Worm (Caenorhabditis elegans) whole organism, L4 larva: Measurements from ENCODE around the gene dgn-2.
A peak's percentile ranks its signal among the peaks of the same experiment; 100 is the strongest.
"Not testable (repeated sequence)": the region's sequence is repeated elsewhere in the genome, so short reads cannot be mapped to it uniquely, and the experiment has no call there.

ENCODE experiments used
- D1046.2 ChIP-seq: fragments of 200-800 bp; sonication (Bioruptor generic); IDR thresholded peaks from 2 replicates; pipeline ENCODE4 v1.3.6; 2022; ENCODE audit warnings: missing genetic modification characterization, missing compliant biosample characterization
- F10B5.3 ChIP-seq: sonication (generic microtip); optimal IDR thresholded peaks from 2 replicates; lab custom pipeline; 2016; ENCODE audit warnings: mild to moderate bottlenecking, missing genetic modification characterization, missing compliant biosample characterization
- F44E2.7 ChIP-seq: fragments of 200-800 bp; sonication (Bioruptor generic); IDR thresholded peaks from 2 replicates; pipeline ENCODE4 v2.1.2; 2022; ENCODE audit warnings: missing genetic modification characterization, missing compliant biosample characterization
- T26A8.4 ChIP-seq: fragments of 200-800 bp; sonication (Bioruptor generic); IDR thresholded peaks from 2 replicates; pipeline ENCODE4 v1.3.6; 2022; ENCODE audit warnings: missing genetic modification characterization, missing compliant biosample characterization
- Y105C5A.15 ChIP-seq: fragments of 200-800 bp; sonication (Bioruptor generic); IDR thresholded peaks from 2 replicates; pipeline ENCODE4 v1.3.6; 2022; ENCODE audit warnings: missing genetic modification characterization, missing compliant biosample characterization
- Y48G9A.11 ChIP-seq: fragments of 200-800 bp; sonication (Bioruptor generic); IDR thresholded peaks from 2 replicates; pipeline ENCODE4 v1.3.6; 2022; ENCODE audit warnings: missing genetic modification reagents, missing genetic modification characterization, missing compliant biosample characterization
- Y75B8A.6 ChIP-seq: fragments of 200-800 bp; sonication (Bioruptor generic); IDR thresholded peaks from 2 replicates; pipeline ENCODE4 v1.3.6; 2022; ENCODE audit warnings: missing genetic modification reagents, missing genetic modification characterization, missing compliant biosample characterization
- ZK337.2 ChIP-seq: fragments of 200-800 bp; sonication (Bioruptor generic); IDR thresholded peaks from 2 replicates; pipeline ENCODE4 v1.3.6; 2022; ENCODE audit warnings: missing genetic modification reagents, missing genetic modification characterization, missing compliant biosample characterization
- ceh-20 ChIP-seq: fragments of 200-800 bp; sonication (Bioruptor generic); IDR thresholded peaks from 2 replicates; pipeline ENCODE4 v1.3.6; 2022; ENCODE audit warnings: missing genetic modification reagents, missing genetic modification characterization, missing compliant biosample characterization
- ceh-44 ChIP-seq: fragments of 200-800 bp; sonication (Bioruptor generic); IDR thresholded peaks from 2 replicates; pipeline ENCODE4 v1.3.6; 2022; ENCODE audit warnings: missing genetic modification reagents, missing genetic modification characterization, missing compliant biosample characterization
- ceh-62 ChIP-seq: sonication (generic microtip); optimal IDR thresholded peaks from 2 replicates; lab custom pipeline; 2017; ENCODE audit warnings: missing biosample characterization, missing genetic modification characterization
- cey-2 ChIP-seq: sonication (generic microtip); optimal IDR thresholded peaks from 3 replicates; lab custom pipeline; 2017; ENCODE audit warnings: missing genetic modification characterization, mild to moderate bottlenecking, missing compliant biosample characterization, antibody characterized with exemption, borderline replicate concordance; ENCODE audit not compliant: insufficient read depth
- ctbp-1 ChIP-seq: fragments of 200-800 bp; sonication (Bioruptor generic); IDR thresholded peaks from 2 replicates; pipeline ENCODE4 v1.3.6; 2022; ENCODE audit warnings: missing genetic modification reagents, missing genetic modification characterization, missing compliant biosample characterization
- daf-8 ChIP-seq: fragments of 200-800 bp; sonication (Bioruptor generic); IDR thresholded peaks from 2 replicates; pipeline ENCODE4 v1.3.6; 2022; ENCODE audit warnings: missing genetic modification characterization, missing compliant biosample characterization
- dmd-6 ChIP-seq: fragments of 200-800 bp; sonication (Bioruptor generic); IDR thresholded peaks from 2 replicates; pipeline ENCODE4 v1.3.6; 2022; ENCODE audit warnings: missing genetic modification reagents, missing genetic modification characterization, missing compliant biosample characterization
- dmd-8 ChIP-seq: fragments of 200-800 bp; sonication (Bioruptor generic); IDR thresholded peaks from 2 replicates; pipeline ENCODE4 v1.3.6; 2022; ENCODE audit warnings: missing genetic modification characterization, missing compliant biosample characterization
- dmd-9 ChIP-seq: fragments of 200-800 bp; sonication (Bioruptor generic); IDR thresholded peaks from 2 replicates; pipeline ENCODE4 v1.3.6; 2022; ENCODE audit warnings: missing genetic modification reagents, missing genetic modification characterization, missing compliant biosample characterization
- duxl-1 ChIP-seq: sonication (generic microtip); optimal IDR thresholded peaks from 2 replicates; lab custom pipeline; 2016; ENCODE audit warnings: mild to moderate bottlenecking, missing genetic modification characterization, moderate library complexity, missing compliant biosample characterization; ENCODE audit not compliant: poor library complexity
- egl-43 ChIP-seq: fragments of 200-800 bp; sonication (Bioruptor generic); IDR thresholded peaks from 2 replicates; pipeline ENCODE4 v1.3.6; 2022; ENCODE audit warnings: missing genetic modification reagents, missing genetic modification characterization, missing compliant biosample characterization
- hlh-11 ChIP-seq: fragments of 200-800 bp; sonication (Bioruptor generic); optimal IDR thresholded peaks from 2 replicates; lab custom pipeline; 2018; ENCODE audit warnings: mild to moderate bottlenecking, missing genetic modification characterization, missing compliant biosample characterization
- jun-1 ChIP-seq: fragments of 150-350 bp; optimal IDR thresholded peaks from 2 replicates; lab custom pipeline; 2014; ENCODE audit warnings: missing biosample characterization, missing genetic modification reagents, missing genetic modification characterization
- lim-7 ChIP-seq: fragments of 200-800 bp; sonication (Bioruptor generic); IDR thresholded peaks from 2 replicates; pipeline ENCODE4 v1.3.6; 2022; ENCODE audit warnings: missing genetic modification characterization, missing compliant biosample characterization
- lin-15B ChIP-seq: fragments of 150-350 bp; sonication (generic microtip); optimal IDR thresholded peaks from 3 replicates; lab custom pipeline; 2014; ENCODE audit warnings: missing biosample characterization, missing genetic modification characterization
- lin-38 ChIP-seq: fragments of 200-800 bp; sonication (Bioruptor generic); IDR thresholded peaks from 2 replicates; pipeline ENCODE4 v1.3.6; 2022; ENCODE audit warnings: missing genetic modification reagents, missing genetic modification characterization, missing compliant biosample characterization
- lin-39 ChIP-seq: fragments of 150-350 bp; optimal IDR thresholded peaks from 2 replicates; lab custom pipeline; 2014; ENCODE audit warnings: missing biosample characterization, missing genetic modification reagents, missing genetic modification characterization
- lir-3 ChIP-seq: sonication (generic microtip); optimal IDR thresholded peaks from 2 replicates; lab custom pipeline; 2016; ENCODE audit warnings: mild to moderate bottlenecking, missing genetic modification characterization, missing compliant biosample characterization
- madf-5 ChIP-seq, 2 experiments: fragments of 200-800 bp; sonication (Bioruptor generic); IDR thresholded peaks; 2 replicates each; pipeline ENCODE4 v1.3.6; 2022; ENCODE audit warnings: missing compliant biosample characterization in 2 of 2, missing genetic modification characterization in 2 of 2
- madf-9 ChIP-seq: fragments of 200-800 bp; sonication (Bioruptor generic); conservative IDR thresholded peaks from 2 replicates; pipeline ENCODE4 v1.3.6; 2022; ENCODE audit warnings: missing genetic modification reagents, missing genetic modification characterization, missing compliant biosample characterization
- mdt-29 ChIP-seq: fragments of 200-800 bp; sonication (Bioruptor generic); IDR thresholded peaks from 2 replicates; pipeline ENCODE4 v1.3.6; 2022; ENCODE audit warnings: missing genetic modification reagents, missing genetic modification characterization, missing compliant biosample characterization
- nhr-111 ChIP-seq: fragments of 200-800 bp; sonication (Bioruptor generic); optimal IDR thresholded peaks from 2 replicates; lab custom pipeline; 2018; ENCODE audit warnings: mild to moderate bottlenecking, missing genetic modification characterization, missing compliant biosample characterization
- nhr-41 ChIP-seq: fragments of 200-800 bp; sonication (Bioruptor generic); IDR thresholded peaks from 2 replicates; pipeline ENCODE4 v1.3.6; 2022; ENCODE audit warnings: missing genetic modification reagents, missing genetic modification characterization, missing compliant biosample characterization
- nhr-48 ChIP-seq: sonication (generic microtip); optimal IDR thresholded peaks from 2 replicates; lab custom pipeline; 2016; ENCODE audit warnings: mild to moderate bottlenecking, missing genetic modification characterization, missing compliant biosample characterization
- pha-4 ChIP-seq, 2 experiments: fragments of 150-350 bp in 1 of 2; fragments of 200-800 bp in 1 of 2; sonication (Bioruptor generic) in 1 of 2; IDR thresholded peaks in 1 of 2; optimal IDR thresholded peaks in 1 of 2; 2 replicates each; pipeline versions ENCODE4 v1.3.6 to Lab custom; 2014 to 2022; ENCODE audit warnings: missing genetic modification characterization in 2 of 2, missing genetic modification reagents in 2 of 2, missing biosample characterization in 1 of 2, missing compliant biosample characterization in 1 of 2
- php-3 ChIP-seq: fragments of 200-800 bp; sonication (Bioruptor generic); IDR thresholded peaks from 2 replicates; pipeline ENCODE4 v1.3.6; 2022; ENCODE audit warnings: missing genetic modification reagents, missing genetic modification characterization, missing compliant biosample characterization
- saeg-2 ChIP-seq: fragments of 200-800 bp; sonication (Bioruptor generic); IDR thresholded peaks from 2 replicates; pipeline ENCODE4 v1.3.6; 2022; ENCODE audit warnings: missing genetic modification reagents, missing genetic modification characterization, missing compliant biosample characterization
- sdz-12 ChIP-seq: fragments of 200-800 bp; sonication (Bioruptor generic); optimal IDR thresholded peaks from 2 replicates; lab custom pipeline; 2018; ENCODE audit warnings: mild to moderate bottlenecking, missing genetic modification characterization, missing compliant biosample characterization
- set-16 ChIP-seq: fragments of 200-800 bp; sonication (Bioruptor generic); IDR thresholded peaks from 2 replicates; pipeline ENCODE4 v1.3.6; 2022; ENCODE audit warnings: missing genetic modification reagents, missing genetic modification characterization, missing compliant biosample characterization
- snpc-1.2 ChIP-seq: fragments of 200-800 bp; sonication (Bioruptor generic); IDR thresholded peaks from 2 replicates; pipeline ENCODE4 v1.3.6; 2022; ENCODE audit warnings: missing genetic modification reagents, missing genetic modification characterization, missing compliant biosample characterization
- spr-3 ChIP-seq: fragments of 200-800 bp; sonication (Bioruptor generic); optimal IDR thresholded peaks from 2 replicates; lab custom pipeline; 2018; ENCODE audit warnings: mild to moderate bottlenecking, missing genetic modification characterization, missing compliant biosample characterization
- tag-97 ChIP-seq: fragments of 200-800 bp; sonication (Bioruptor generic); IDR thresholded peaks from 2 replicates; pipeline ENCODE4 v1.3.6; 2022; ENCODE audit warnings: missing genetic modification characterization, missing compliant biosample characterization
- unc-130 ChIP-seq: sonication (generic microtip); optimal IDR thresholded peaks from 2 replicates; lab custom pipeline; 2016; ENCODE audit warnings: missing genetic modification reagents, missing genetic modification characterization, missing compliant biosample characterization
- unc-39 ChIP-seq: sonication (generic microtip); optimal IDR thresholded peaks from 2 replicates; lab custom pipeline; 2017; ENCODE audit warnings: missing biosample characterization, missing genetic modification characterization
- unc-62 ChIP-seq, 3 experiments: fragments of 150-350 bp in 1 of 3; sonication (generic microtip); optimal IDR thresholded peaks in 2 of 3; peaks in 1 of 3; 1 replicate in 1 of 3; 2 replicates in 2 of 3; lab custom pipeline; 2014 to 2017; ENCODE audit warnings: missing biosample characterization in 3 of 3, missing genetic modification characterization in 3 of 3, missing genetic modification reagents in 3 of 3, missing genotype in 1 of 3
- vab-7 ChIP-seq: fragments of 200-800 bp; sonication (Bioruptor generic); IDR thresholded peaks from 2 replicates; pipeline ENCODE4 v1.3.6; 2022; ENCODE audit warnings: missing genetic modification reagents, missing genetic modification characterization, missing compliant biosample characterization
- zfp-2 ChIP-seq: sonication (generic microtip); optimal IDR thresholded peaks from 2 replicates; lab custom pipeline; 2016; ENCODE audit warnings: mild to moderate bottlenecking, missing genetic modification characterization, missing compliant biosample characterization
- zfp-3 ChIP-seq: fragments of 200-800 bp; sonication (Bioruptor generic); conservative IDR thresholded peaks from 2 replicates; pipeline ENCODE4 v1.3.6; 2022; ENCODE audit warnings: missing genetic modification reagents, missing genetic modification characterization, missing compliant biosample characterization
- zip-2 ChIP-seq: fragments of 150-350 bp; optimal IDR thresholded peaks from 2 replicates; lab custom pipeline; 2014; ENCODE audit warnings: missing biosample characterization, missing genetic modification characterization
- ztf-11 ChIP-seq: fragments of 150-350 bp; optimal IDR thresholded peaks from 2 replicates; lab custom pipeline; 2014; ENCODE audit warnings: missing biosample characterization, missing genetic modification characterization

The dgn-2 gene

ce11 chrX:1379391-1379790 lies 12.1 kb upstream of the dgn-2 start (continued):
- TF ChIP-seq spr-3 (GFP tag; lab: Kevin White, UChicago) (peak; percentile 80), sdz-12 (GFP tag; lab: Kevin White, UChicago) (no peak), snpc-1.2 (GFP tag; lab: Robert Waterston, UW) (peak; percentile 74), unc-62 (GFP tag; optimal IDR thresholded peaks at IDR 0.05 in 1 of 2; lab: Kevin White, UChicago) (peak in 1 of 2 experiments; percentile 47), unc-62 (tag; optimal IDR thresholded peaks at IDR 0.05; lab: Kevin White, UChicago) (no peak), duxl-1 (peak; percentile 83), nhr-48 (tag; lab: Kevin White, UChicago) (peak; percentile 67), ztf-11 (no peak), set-16 (GFP tag; lab: Robert Waterston, UW) (peak; percentile 79), F10B5.3 (tag; lab: Kevin White, UChicago) (peak; percentile 62), dmd-8 (GFP tag; lab: Robert Waterston, UW) (peak; percentile 95), unc-39 (no peak), lir-3 (tag; lab: Kevin White, UChicago) (peak; percentile 56), nhr-111 (GFP tag; lab: Kevin White, UChicago) (peak; percentile 60), Y75B8A.6 (GFP tag; lab: Robert Waterston, UW) (peak; percentile 75; the same call in 1 of the 2 replicates), zfp-2 (tag; lab: Kevin White, UChicago) (peak; percentile 33), ceh-62 (tag; lab: Kevin White, UChicago) (no peak), jun-1 (tag; lab: Kevin White, UChicago) (peak; percentile 34), ceh-20 (GFP tag; lab: Robert Waterston, UW) (peak; percentile 76; the same call in 1 of the 2 replicates), hlh-11 (peak; percentile 68), cey-2 (tag; lab: Kevin White, UChicago) (no peak), php-3 (GFP tag; lab: Robert Waterston, UW) (peak; percentile 71), unc-130 (GFP tag; lab: Kevin White, UChicago) (peak; percentile 6), D1046.2 (GFP tag; lab: Robert Waterston, UW) (0 out of 2 replicates have a peak, but pooled peaks have one; percentile 67), tag-97 (GFP tag; lab: Robert Waterston, UW) (no peak), lin-15B (tag; lab: Kevin White, UChicago) (no peak), zip-2 (tag; lab: Kevin White, UChicago) (peak; percentile 71), lin-39 (tag; lab: Kevin White, UChicago) (no peak)

DNA sequence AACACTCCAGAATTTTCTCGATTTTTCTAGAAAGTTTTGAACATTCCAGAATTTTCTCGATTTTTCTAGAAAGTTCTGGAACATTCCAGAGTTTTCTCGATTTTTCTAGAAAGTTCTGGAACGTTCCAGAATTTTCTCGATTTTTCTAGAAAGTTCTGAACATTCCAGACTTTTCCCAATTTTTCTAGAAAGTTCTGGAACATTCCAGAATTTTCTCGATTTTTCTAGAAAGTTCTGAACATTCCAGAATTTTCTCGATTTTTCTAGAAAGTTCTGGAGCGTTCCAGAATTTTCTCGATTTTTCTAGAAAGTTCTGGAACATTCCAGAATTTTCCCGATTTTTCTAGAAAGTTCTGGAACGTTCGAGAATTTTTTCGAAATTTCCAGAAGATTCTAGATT lies 7.8 kb upstream of the dgn-2 start:
- TF ChIP-seq mdt-29 (peak; percentile 99), snpc-1.2 (GFP tag; lab: Robert Waterston, UW) (peak; percentile 97), T26A8.4 (peak; percentile 36; the same call in 1 of the 2 replicates), ceh-44 (GFP tag; lab: Robert Waterston, UW) (peak; percentile 97), zfp-3 (GFP tag; lab: Robert Waterston, UW) (peak; percentile 69), Y105C5A.15 (peak; percentile 99), dmd-9 (GFP tag; lab: Robert Waterston, UW) (peak; percentile 76; the same call in 1 of the 2 replicates), lin-38 (peak; percentile 72), madf-9 (GFP tag; lab: Robert Waterston, UW) (peak; percentile 87), ZK337.2 (GFP tag; lab: Robert Waterston, UW) (0 out of 2 replicates have a peak, but pooled peaks have one; percentile 52), nhr-41 (GFP tag; lab: Robert Waterston, UW) (peak; percentile 92), madf-5 (GFP tag; IDR thresholded peaks at IDR 0.05; lab: Robert Waterston, UW) (peak; percentile 96 to 97), pha-4 (GFP tag; IDR thresholded peaks at IDR 0.05; lab: Robert Waterston, UW) (peak; percentile 94), F44E2.7 (peak; percentile 82; the same call in 1 of the 2 replicates), ctbp-1 (GFP tag; lab: Robert Waterston, UW) (peak; percentile 92), saeg-2 (peak; percentile 51; the same call in 1 of the 2 replicates), dmd-8 (GFP tag; lab: Robert Waterston, UW) (peak; percentile 66), Y48G9A.11 (peak; percentile 93), lim-7 (peak; percentile 79), ceh-20 (GFP tag; lab: Robert Waterston, UW) (0 out of 2 replicates have a peak, but pooled peaks have one; percentile 39), dmd-6 (peak; percentile 62), daf-8 (GFP tag; lab: Robert Waterston, UW) (peak; percentile 87; the same call in 1 of the 2 replicates), tag-97 (GFP tag; lab: Robert Waterston, UW) (peak; percentile 92; the same call in 1 of the 2 replicates), egl-43 (GFP tag; lab: Robert Waterston, UW) (peak; percentile 88), vab-7 (GFP tag; lab: Robert Waterston, UW) (peak; percentile 91)
- not testable (repeated sequence) for TF ChIP-seq pha-4 (tag; optimal IDR thresholded peaks at IDR 0.05; lab: Kevin White, UChicago)
